Worm (Caenorhabditis elegans): ENCODE measurements around the gene C33D9.10.

- no peak for TF ChIP-seq cog-1 (tag; optimal IDR thresholded peaks at IDR 0.05)
- TF ChIP-seq flt-1 (GFP tag; IDR thresholded peaks at IDR 0.05): no peak
- TF ChIP-seq ztf-23 (GFP tag; IDR thresholded peaks at IDR 0.05): no peak
- TF ChIP-seq med-1 (GFP tag; optimal IDR thresholded peaks at IDR 0.05; ENCODE audit: insufficient read depth): no peak
- no peak for TF ChIP-seq tab-1 (GFP tag; IDR thresholded peaks at IDR 0.05)
These were observed 35.5 kb downstream of the C33D9.10 start for ce11 chrIV:8752492-8752891.
